Worm (Caenorhabditis elegans) whole organism, L4 larva: Measurements from ENCODE around the gene Y41E3.6.

Source experiments
- F44E2.7 ChIP-seq: fragments of 200-800 bp; sonication (Bioruptor generic); IDR thresholded peaks from 2 replicates; pipeline ENCODE4 v2.1.2; 2022; ENCODE audit warnings: missing genetic modification characterization, missing compliant biosample characterization
- Y105C5A.15 ChIP-seq: fragments of 200-800 bp; sonication (Bioruptor generic); IDR thresholded peaks from 2 replicates; pipeline ENCODE4 v1.3.6; 2022; ENCODE audit warnings: missing genetic modification characterization, missing compliant biosample characterization
- Y48G9A.11 ChIP-seq: fragments of 200-800 bp; sonication (Bioruptor generic); IDR thresholded peaks from 2 replicates; pipeline ENCODE4 v1.3.6; 2022; ENCODE audit warnings: missing genetic modification reagents, missing genetic modification characterization, missing compliant biosample characterization
- Y5F2A.4 ChIP-seq: fragments of 200-800 bp; sonication (Bioruptor generic); optimal IDR thresholded peaks from 2 replicates; lab custom pipeline; 2018; ENCODE audit warnings: mild to moderate bottlenecking, missing genetic modification characterization, missing compliant biosample characterization
- Y75B8A.6 ChIP-seq: fragments of 200-800 bp; sonication (Bioruptor generic); IDR thresholded peaks from 2 replicates; pipeline ENCODE4 v1.3.6; 2022; ENCODE audit warnings: missing genetic modification reagents, missing genetic modification characterization, missing compliant biosample characterization
- ceh-20 ChIP-seq: fragments of 200-800 bp; sonication (Bioruptor generic); IDR thresholded peaks from 2 replicates; pipeline ENCODE4 v1.3.6; 2022; ENCODE audit warnings: missing genetic modification reagents, missing genetic modification characterization, missing compliant biosample characterization
- ceh-44 ChIP-seq: fragments of 200-800 bp; sonication (Bioruptor generic); IDR thresholded peaks from 2 replicates; pipeline ENCODE4 v1.3.6; 2022; ENCODE audit warnings: missing genetic modification reagents, missing genetic modification characterization, missing compliant biosample characterization
- ceh-82 ChIP-seq: sonication (generic microtip); optimal IDR thresholded peaks from 2 replicates; lab custom pipeline; 2017; ENCODE audit warnings: missing biosample characterization, missing genetic modification characterization
- daf-16 ChIP-seq, 3 experiments: sonication (generic microtip); optimal IDR thresholded peaks; 2 replicates each; lab custom pipeline; 2016 to 2017; ENCODE audit warnings: missing genetic modification characterization in 3 of 3, missing genetic modification reagents in 3 of 3, mild to moderate bottlenecking in 2 of 3, missing compliant biosample characterization in 2 of 3, missing biosample characterization in 1 of 3, moderate library complexity in 1 of 3
- dmd-9 ChIP-seq: fragments of 200-800 bp; sonication (Bioruptor generic); IDR thresholded peaks from 2 replicates; pipeline ENCODE4 v1.3.6; 2022; ENCODE audit warnings: missing genetic modification reagents, missing genetic modification characterization, missing compliant biosample characterization
- dpl-1 ChIP-seq: fragments of 150-350 bp; optimal IDR thresholded peaks from 2 replicates; lab custom pipeline; 2014; ENCODE audit warnings: missing biosample characterization, missing genetic modification reagents, missing genetic modification characterization
- egl-27 ChIP-seq: sonication (generic microtip); optimal IDR thresholded peaks from 3 replicates; lab custom pipeline; 2017; ENCODE audit warnings: missing biosample characterization, missing genetic modification reagents, missing genetic modification characterization
- egl-43 ChIP-seq: fragments of 200-800 bp; sonication (Bioruptor generic); IDR thresholded peaks from 2 replicates; pipeline ENCODE4 v1.3.6; 2022; ENCODE audit warnings: missing genetic modification reagents, missing genetic modification characterization, missing compliant biosample characterization
- gei-8 ChIP-seq: fragments of 200-800 bp; sonication (Bioruptor generic); optimal IDR thresholded peaks from 2 replicates; lab custom pipeline; 2018; ENCODE audit warnings: mild to moderate bottlenecking, missing genetic modification characterization, missing compliant biosample characterization
- hlh-11 ChIP-seq: fragments of 200-800 bp; sonication (Bioruptor generic); optimal IDR thresholded peaks from 2 replicates; lab custom pipeline; 2018; ENCODE audit warnings: mild to moderate bottlenecking, missing genetic modification characterization, missing compliant biosample characterization
- hlh-30 ChIP-seq: sonication (generic microtip); optimal IDR thresholded peaks from 2 replicates; lab custom pipeline; 2017; ENCODE audit warnings: antibody characterized with exemption, mild to moderate bottlenecking, missing genetic modification characterization, missing compliant biosample characterization; ENCODE audit not compliant: insufficient read depth
- lim-7 ChIP-seq: fragments of 200-800 bp; sonication (Bioruptor generic); IDR thresholded peaks from 2 replicates; pipeline ENCODE4 v1.3.6; 2022; ENCODE audit warnings: missing genetic modification characterization, missing compliant biosample characterization
- lin-13 ChIP-seq: fragments of 150-350 bp; optimal IDR thresholded peaks from 2 replicates; lab custom pipeline; 2014; ENCODE audit warnings: missing biosample characterization, missing genetic modification reagents, missing genetic modification characterization
- lin-15B ChIP-seq: fragments of 150-350 bp; sonication (generic microtip); optimal IDR thresholded peaks from 3 replicates; lab custom pipeline; 2014; ENCODE audit warnings: missing biosample characterization, missing genetic modification characterization
- lin-29 ChIP-seq: fragments of 200-800 bp; sonication (Bioruptor generic); IDR thresholded peaks from 2 replicates; pipeline ENCODE4 v1.3.6; 2022; ENCODE audit warnings: missing genetic modification reagents, missing genetic modification characterization, missing compliant biosample characterization
- lin-39 ChIP-seq: fragments of 150-350 bp; optimal IDR thresholded peaks from 2 replicates; lab custom pipeline; 2014; ENCODE audit warnings: missing biosample characterization, missing genetic modification reagents, missing genetic modification characterization
- madf-9 ChIP-seq: fragments of 200-800 bp; sonication (Bioruptor generic); conservative IDR thresholded peaks from 2 replicates; pipeline ENCODE4 v1.3.6; 2022; ENCODE audit warnings: missing genetic modification reagents, missing genetic modification characterization, missing compliant biosample characterization
- mdl-1 ChIP-seq, 2 experiments: fragments of 150-350 bp in 1 of 2; sonication (generic microtip) in 1 of 2; optimal IDR thresholded peaks; 2 replicates each; lab custom pipeline; 2014 to 2017; ENCODE audit warnings: missing biosample characterization in 2 of 2, missing genetic modification characterization in 2 of 2
- mes-2 ChIP-seq: sonication (generic microtip); optimal IDR thresholded peaks from 2 replicates; lab custom pipeline; 2016; ENCODE audit warnings: missing genotype, mild to moderate bottlenecking, missing genetic modification characterization, missing compliant biosample characterization; ENCODE audit not compliant: poor library complexity, severe bottlenecking
- mxl-3 ChIP-seq: fragments of 200-800 bp; sonication (Bioruptor generic); optimal IDR thresholded peaks from 2 replicates; lab custom pipeline; 2018; ENCODE audit warnings: mild to moderate bottlenecking, missing genetic modification characterization, missing compliant biosample characterization
- nhr-102 ChIP-seq: sonication (generic microtip); optimal IDR thresholded peaks from 2 replicates; lab custom pipeline; 2016; ENCODE audit warnings: mild to moderate bottlenecking, missing genetic modification characterization, moderate library complexity, missing compliant biosample characterization
- nhr-111 ChIP-seq: fragments of 200-800 bp; sonication (Bioruptor generic); optimal IDR thresholded peaks from 2 replicates; lab custom pipeline; 2018; ENCODE audit warnings: mild to moderate bottlenecking, missing genetic modification characterization, missing compliant biosample characterization
- nhr-25 ChIP-seq: sonication (generic microtip); optimal IDR thresholded peaks from 2 replicates; lab custom pipeline; 2017; ENCODE audit warnings: missing genetic modification characterization, mild to moderate bottlenecking, missing compliant biosample characterization, antibody characterized with exemption, moderate library complexity, borderline replicate concordance; ENCODE audit not compliant: insufficient read depth
- nhr-48 ChIP-seq: sonication (generic microtip); optimal IDR thresholded peaks from 2 replicates; lab custom pipeline; 2016; ENCODE audit warnings: mild to moderate bottlenecking, missing genetic modification characterization, missing compliant biosample characterization
- nhr-6 ChIP-seq: fragments of 150-350 bp; optimal IDR thresholded peaks from 2 replicates; lab custom pipeline; 2014; ENCODE audit warnings: missing biosample characterization, missing genetic modification characterization
- nhr-76 ChIP-seq: fragments of 150-350 bp; optimal IDR thresholded peaks from 2 replicates; lab custom pipeline; 2014; ENCODE audit warnings: missing biosample characterization, missing genetic modification characterization
- nhr-77 ChIP-seq: fragments of 150-350 bp; optimal IDR thresholded peaks from 2 replicates; lab custom pipeline; 2014; ENCODE audit warnings: missing biosample characterization, missing genetic modification characterization
- pha-4 ChIP-seq, 2 experiments: fragments of 150-350 bp in 1 of 2; fragments of 200-800 bp in 1 of 2; sonication (Bioruptor generic) in 1 of 2; IDR thresholded peaks in 1 of 2; optimal IDR thresholded peaks in 1 of 2; 2 replicates each; pipeline versions ENCODE4 v1.3.6 to Lab custom; 2014 to 2022; ENCODE audit warnings: missing genetic modification characterization in 2 of 2, missing genetic modification reagents in 2 of 2, missing biosample characterization in 1 of 2, missing compliant biosample characterization in 1 of 2
- php-3 ChIP-seq: fragments of 200-800 bp; sonication (Bioruptor generic); IDR thresholded peaks from 2 replicates; pipeline ENCODE4 v1.3.6; 2022; ENCODE audit warnings: missing genetic modification reagents, missing genetic modification characterization, missing compliant biosample characterization
- sdz-12 ChIP-seq: fragments of 200-800 bp; sonication (Bioruptor generic); optimal IDR thresholded peaks from 2 replicates; lab custom pipeline; 2018; ENCODE audit warnings: mild to moderate bottlenecking, missing genetic modification characterization, missing compliant biosample characterization
- set-16 ChIP-seq: fragments of 200-800 bp; sonication (Bioruptor generic); IDR thresholded peaks from 2 replicates; pipeline ENCODE4 v1.3.6; 2022; ENCODE audit warnings: missing genetic modification reagents, missing genetic modification characterization, missing compliant biosample characterization
- snpc-1.2 ChIP-seq: fragments of 200-800 bp; sonication (Bioruptor generic); IDR thresholded peaks from 2 replicates; pipeline ENCODE4 v1.3.6; 2022; ENCODE audit warnings: missing genetic modification reagents, missing genetic modification characterization, missing compliant biosample characterization
- spr-1 ChIP-seq: sonication (generic microtip); optimal IDR thresholded peaks from 2 replicates; lab custom pipeline; 2016; ENCODE audit warnings: mild to moderate bottlenecking, missing genetic modification characterization, missing compliant biosample characterization
- spr-3 ChIP-seq: fragments of 200-800 bp; sonication (Bioruptor generic); optimal IDR thresholded peaks from 2 replicates; lab custom pipeline; 2018; ENCODE audit warnings: mild to moderate bottlenecking, missing genetic modification characterization, missing compliant biosample characterization
- tag-97 ChIP-seq: fragments of 200-800 bp; sonication (Bioruptor generic); IDR thresholded peaks from 2 replicates; pipeline ENCODE4 v1.3.6; 2022; ENCODE audit warnings: missing genetic modification characterization, missing compliant biosample characterization
- tra-1 ChIP-seq: fragments of 200-800 bp; sonication (Bioruptor generic); IDR thresholded peaks from 2 replicates; pipeline ENCODE4 v1.3.6; 2022; ENCODE audit warnings: missing genetic modification reagents, missing genetic modification characterization, missing compliant biosample characterization
- vab-7 ChIP-seq: fragments of 200-800 bp; sonication (Bioruptor generic); IDR thresholded peaks from 2 replicates; pipeline ENCODE4 v1.3.6; 2022; ENCODE audit warnings: missing genetic modification reagents, missing genetic modification characterization, missing compliant biosample characterization
- zfp-2 ChIP-seq: sonication (generic microtip); optimal IDR thresholded peaks from 2 replicates; lab custom pipeline; 2016; ENCODE audit warnings: mild to moderate bottlenecking, missing genetic modification characterization, missing compliant biosample characterization
- zip-2 ChIP-seq: fragments of 150-350 bp; optimal IDR thresholded peaks from 2 replicates; lab custom pipeline; 2014; ENCODE audit warnings: missing biosample characterization, missing genetic modification characterization

Y41E3.6 gene

DNA sequence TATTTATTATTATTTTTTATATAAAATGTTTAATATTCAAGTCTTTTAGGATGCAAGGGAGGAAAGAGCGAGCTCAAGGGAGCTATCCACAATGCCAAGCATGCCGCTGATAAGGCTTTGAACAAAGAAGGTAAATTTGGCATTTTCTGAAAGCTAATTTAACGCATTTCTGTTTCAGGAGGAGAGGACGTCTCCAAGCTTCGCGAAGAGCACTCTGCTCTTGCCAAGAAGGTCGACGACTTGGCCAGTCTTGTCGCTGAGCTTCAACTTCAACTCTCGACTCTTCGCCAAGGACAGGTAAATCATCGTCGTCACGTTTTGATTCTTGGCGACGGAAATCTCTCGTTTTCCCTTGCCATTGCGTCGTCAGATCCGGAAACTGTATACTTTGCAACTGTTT lies 30.9 kb downstream of the Y41E3.6 start:
- 0 out of 2 replicates have a peak, but pooled peaks have one; percentile 31 for TF ChIP-seq snpc-1.2 (GFP tag; lab: Robert Waterston, UW)
- TF ChIP-seq lin-39: no peak

DNA sequence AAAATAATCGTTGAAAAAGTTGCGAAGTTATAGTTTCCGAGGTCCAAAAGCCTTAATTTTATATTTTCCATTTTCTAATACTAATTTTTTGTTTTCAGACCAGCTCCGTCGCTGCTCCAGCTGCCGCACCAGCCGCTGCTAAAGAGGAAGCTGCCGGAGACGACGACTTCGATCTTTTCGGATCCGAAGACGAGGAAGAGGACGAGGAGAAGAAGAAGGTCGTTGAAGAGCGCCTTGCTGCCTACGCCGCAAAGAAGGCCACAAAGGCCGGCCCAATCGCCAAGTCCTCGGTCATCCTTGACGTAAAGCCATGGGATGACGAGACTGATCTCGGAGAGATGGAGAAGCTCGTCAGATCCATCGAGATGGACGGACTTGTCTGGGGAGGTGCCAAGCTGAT lies 32.2 kb downstream of the Y41E3.6 start:
- TF ChIP-seq lim-7: 0 out of 2 replicates have a peak, but pooled peaks have one; percentile 14
- TF ChIP-seq Y48G9A.11 (GFP tag; lab: Robert Waterston, UW): peak; percentile 37; the same call in 1 of the 2 replicates
- peak; percentile 72 for TF ChIP-seq snpc-1.2 (GFP tag; lab: Robert Waterston, UW)
- TF ChIP-seq lin-15B (tag; lab: Kevin White, UChicago): no peak
- TF ChIP-seq tra-1 (GFP tag; lab: Robert Waterston, UW): 0 out of 2 replicates have a peak, but pooled peaks have one; percentile 22
- TF ChIP-seq lin-13: no peak
- TF ChIP-seq Y75B8A.6 (GFP tag; lab: Robert Waterston, UW): 0 out of 2 replicates have a peak, but pooled peaks have one; percentile 30
- TF ChIP-seq pha-4 (GFP tag; IDR thresholded peaks at IDR 0.05; lab: Robert Waterston, UW): peak; percentile 46; the same call in 1 of the 2 replicates
- no peak for TF ChIP-seq pha-4 (tag; optimal IDR thresholded peaks at IDR 0.05; lab: Kevin White, UChicago)
- TF ChIP-seq tag-97 (GFP tag; lab: Robert Waterston, UW): no peak
- peak; percentile 65 for TF ChIP-seq egl-43 (GFP tag; lab: Robert Waterston, UW)
- TF ChIP-seq ceh-44: no peak
- TF ChIP-seq Y105C5A.15 (GFP tag; lab: Robert Waterston, UW): 0 out of 2 replicates have a peak, but pooled peaks have one; percentile 9
- TF ChIP-seq set-16 (GFP tag; lab: Robert Waterston, UW): peak; percentile 90

DNA sequence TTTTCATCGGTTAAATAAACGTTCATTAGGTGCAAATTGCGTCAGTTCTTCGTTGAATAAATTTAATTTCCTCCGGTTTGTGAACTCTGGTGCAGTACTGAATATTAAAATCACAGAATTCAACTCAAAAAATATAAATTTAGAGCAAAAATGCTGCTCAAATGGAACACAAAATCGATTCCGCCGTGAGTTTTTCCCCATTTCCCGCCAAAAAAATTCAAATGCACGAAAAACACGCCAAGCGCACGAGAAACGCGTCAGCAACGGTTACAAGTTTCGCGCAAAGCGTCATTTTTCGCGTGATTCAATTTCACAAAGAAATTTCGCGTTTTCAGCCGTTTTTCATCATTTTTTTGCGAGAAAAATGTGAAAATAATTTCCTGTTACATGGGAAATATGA lies 32.9 kb downstream of the Y41E3.6 start, which contains the start of gene hrpu-1:
TSS of gene hrpu-1 (plus strand) at position 140 of the 400 bp plus-strand sequence.
- TF ChIP-seq pha-4 (GFP tag; IDR thresholded peaks at IDR 0.05; lab: Robert Waterston, UW) (peak; percentile 60; the same call in 1 of the 2 replicates), pha-4 (tag; optimal IDR thresholded peaks at IDR 0.05; lab: Kevin White, UChicago) (peak; percentile 90), spr-3 (GFP tag; lab: Kevin White, UChicago) (no peak), nhr-111 (GFP tag; lab: Kevin White, UChicago) (no peak), sdz-12 (GFP tag; lab: Kevin White, UChicago) (no peak), egl-27 (tag; lab: Kevin White, UChicago) (no peak), daf-16 (GFP tag; optimal IDR thresholded peaks at IDR 0.05; lab: Kevin White, UChicago) (peak in 1 of 2 experiments; percentile 13), daf-16 (tag; optimal IDR thresholded peaks at IDR 0.05; lab: Kevin White, UChicago) (peak; percentile 34), nhr-102 (tag; lab: Kevin White, UChicago) (peak; percentile 75), dmd-9 (0 out of 2 replicates have a peak, but pooled peaks have one; percentile 44), tra-1 (GFP tag; lab: Robert Waterston, UW) (no peak), nhr-25 (tag; lab: Kevin White, UChicago) (no peak), zip-2 (tag; lab: Kevin White, UChicago) (no peak), dpl-1 (peak; percentile 95), nhr-77 (tag; lab: Kevin White, UChicago) (peak; percentile 37), madf-9 (GFP tag; lab: Robert Waterston, UW) (0 out of 2 replicates have a peak, but pooled peaks have one; percentile 20), hlh-30 (peak; percentile 88), nhr-48 (tag; lab: Kevin White, UChicago) (no peak), mxl-3 (GFP tag; lab: Kevin White, UChicago) (no peak), hlh-11 (tag; lab: Kevin White, UChicago) (peak; percentile 64), mdl-1 (tag; optimal IDR thresholded peaks at IDR 0.05; lab: Kevin White, UChicago) (no peak), lin-13 (peak; percentile 48), F44E2.7 (no peak), gei-8 (GFP tag; lab: Kevin White, UChicago) (no peak), ceh-82 (tag; lab: Kevin White, UChicago) (no peak), Y5F2A.4 (no peak), mes-2 (tag; lab: Kevin White, UChicago) (peak; percentile 86), lin-29 (GFP tag; lab: Robert Waterston, UW) (no peak), vab-7 (GFP tag; lab: Robert Waterston, UW) (peak; percentile 38; the same call in 1 of the 2 replicates), egl-43 (GFP tag; lab: Robert Waterston, UW) (no peak), ceh-20 (0 out of 2 replicates have a peak, but pooled peaks have one; percentile 51), nhr-6 (tag; lab: Kevin White, UChicago) (peak; percentile 90), php-3 (GFP tag; lab: Robert Waterston, UW) (no peak), Y48G9A.11 (GFP tag; lab: Robert Waterston, UW) (peak; percentile 71), spr-1 (tag; lab: Kevin White, UChicago) (no peak), zfp-2 (no peak), nhr-76 (no peak)
